Fruit fly (Drosophila melanogaster): ENCODE data around the gene RpLP1.
"Not testable (repeated sequence)": the region's sequence is repeated elsewhere in the genome, so short reads cannot be mapped to it uniquely, and the experiment has no call there.

Gene RpLP1

DNA sequence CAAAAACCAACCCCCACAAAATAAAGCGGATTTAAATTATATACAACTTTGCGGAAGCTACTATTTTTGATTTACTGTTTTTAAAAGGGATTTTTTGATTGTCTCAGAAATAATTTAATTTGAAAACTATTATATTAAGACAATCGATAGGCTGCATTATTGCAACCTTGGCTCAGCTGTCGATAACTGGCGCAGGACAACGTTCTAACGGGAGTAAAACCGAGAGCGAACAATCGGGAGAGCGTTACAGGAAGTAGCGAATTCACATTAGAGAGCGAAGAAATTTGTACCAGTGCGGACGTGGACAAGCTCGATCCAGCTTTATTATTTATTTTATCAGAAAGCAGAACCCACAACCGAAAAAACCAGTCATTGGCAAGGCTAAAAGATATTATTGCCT, 35.5 kb downstream of the RpLP1 start, which contains the start of gene CG4133:
TSS of gene CG4133 (plus strand) at position 258 of the 400 bp plus-strand sequence.
- TF ChIP-seq Dll (optimal IDR thresholded peaks at IDR 0.05); EcR (GFP tag; optimal IDR thresholded peaks at IDR 0.05); pan (optimal IDR thresholded peaks at IDR 0.05): not testable (repeated sequence)

dm6 chr2L:455738-456137, 36.0 kb downstream of the RpLP1 start:
- no peak for TF ChIP-seq psq (optimal IDR thresholded peaks at IDR 0.05)
- TF ChIP-seq usp (GFP tag; optimal IDR thresholded peaks at IDR 0.05) = no peak
- no peak for TF ChIP-seq pan (optimal IDR thresholded peaks at IDR 0.05)
- TF ChIP-seq EcR (GFP tag; optimal IDR thresholded peaks at IDR 0.05) = no peak
- no peak for TF ChIP-seq CG8478 (optimal IDR thresholded peaks at IDR 0.05)
- no peak for TF ChIP-seq Dll (optimal IDR thresholded peaks at IDR 0.05)

DNA sequence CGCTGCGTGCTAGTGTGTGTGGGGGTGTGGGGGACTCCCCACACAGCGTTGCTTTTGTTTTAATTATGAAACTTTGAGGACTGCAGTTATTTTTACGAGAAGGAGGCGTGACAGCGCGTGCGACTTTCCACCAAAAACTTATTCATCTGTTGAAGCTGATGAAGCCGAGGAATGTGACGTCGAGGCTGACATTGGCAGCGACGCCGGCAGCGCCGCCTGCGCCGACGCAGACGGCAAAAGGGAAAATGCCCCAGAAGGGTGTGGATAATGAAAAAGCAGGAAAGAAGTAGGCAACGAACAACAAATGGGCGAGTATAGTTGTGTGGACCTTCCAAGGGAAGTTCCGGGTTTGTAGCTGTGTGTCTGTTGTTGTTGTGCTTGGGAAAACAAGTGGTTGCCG, 47.9 kb downstream of the RpLP1 start:
- TF ChIP-seq Dll (optimal IDR thresholded peaks at IDR 0.05) (no peak), usp (GFP tag; optimal IDR thresholded peaks at IDR 0.05) (no peak), pan (optimal IDR thresholded peaks at IDR 0.05) (no peak), CG8478 (optimal IDR thresholded peaks at IDR 0.05) (no peak), psq (optimal IDR thresholded peaks at IDR 0.05) (no peak), EcR (GFP tag; optimal IDR thresholded peaks at IDR 0.05) (no peak)

- TF ChIP-seq CG8478 (optimal IDR thresholded peaks at IDR 0.05) = no peak
- TF ChIP-seq pan (optimal IDR thresholded peaks at IDR 0.05) = no peak
- TF ChIP-seq psq (optimal IDR thresholded peaks at IDR 0.05) = no peak
- TF ChIP-seq EcR (GFP tag; optimal IDR thresholded peaks at IDR 0.05) = no peak
- TF ChIP-seq Dll (optimal IDR thresholded peaks at IDR 0.05) = no peak
- TF ChIP-seq usp (GFP tag; optimal IDR thresholded peaks at IDR 0.05) = no peak
Observed at dm6 chr2L:468745-469358, 49.1 kb downstream of the RpLP1 start.

DNA sequence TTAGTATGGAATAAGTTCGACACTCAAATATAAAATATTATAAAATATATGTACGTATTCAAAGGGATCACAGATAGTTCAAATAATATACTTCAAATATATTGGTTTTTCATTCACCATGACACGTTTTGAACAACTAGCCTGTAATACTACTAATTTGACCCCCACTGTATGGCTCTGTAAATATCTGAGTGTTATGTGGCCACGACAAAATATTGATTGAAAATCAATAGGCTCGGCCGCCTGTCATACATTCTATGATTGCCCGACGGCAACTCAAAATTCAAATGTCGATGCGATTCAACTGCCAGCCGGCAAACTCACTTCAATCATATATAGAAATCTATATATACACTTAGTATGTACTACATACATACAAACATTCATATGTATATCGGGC, 50.2 kb downstream of the RpLP1 start:
- TF ChIP-seq CG8478 (optimal IDR thresholded peaks at IDR 0.05) = no peak
- TF ChIP-seq Dll (optimal IDR thresholded peaks at IDR 0.05) = no peak
- no peak for TF ChIP-seq EcR (GFP tag; optimal IDR thresholded peaks at IDR 0.05)
- no peak for TF ChIP-seq pan (optimal IDR thresholded peaks at IDR 0.05)

Data from whole organism.